Fruit fly (Drosophila melanogaster): ENCODE data around the gene CG18294.

Gene CG18294

DNA sequence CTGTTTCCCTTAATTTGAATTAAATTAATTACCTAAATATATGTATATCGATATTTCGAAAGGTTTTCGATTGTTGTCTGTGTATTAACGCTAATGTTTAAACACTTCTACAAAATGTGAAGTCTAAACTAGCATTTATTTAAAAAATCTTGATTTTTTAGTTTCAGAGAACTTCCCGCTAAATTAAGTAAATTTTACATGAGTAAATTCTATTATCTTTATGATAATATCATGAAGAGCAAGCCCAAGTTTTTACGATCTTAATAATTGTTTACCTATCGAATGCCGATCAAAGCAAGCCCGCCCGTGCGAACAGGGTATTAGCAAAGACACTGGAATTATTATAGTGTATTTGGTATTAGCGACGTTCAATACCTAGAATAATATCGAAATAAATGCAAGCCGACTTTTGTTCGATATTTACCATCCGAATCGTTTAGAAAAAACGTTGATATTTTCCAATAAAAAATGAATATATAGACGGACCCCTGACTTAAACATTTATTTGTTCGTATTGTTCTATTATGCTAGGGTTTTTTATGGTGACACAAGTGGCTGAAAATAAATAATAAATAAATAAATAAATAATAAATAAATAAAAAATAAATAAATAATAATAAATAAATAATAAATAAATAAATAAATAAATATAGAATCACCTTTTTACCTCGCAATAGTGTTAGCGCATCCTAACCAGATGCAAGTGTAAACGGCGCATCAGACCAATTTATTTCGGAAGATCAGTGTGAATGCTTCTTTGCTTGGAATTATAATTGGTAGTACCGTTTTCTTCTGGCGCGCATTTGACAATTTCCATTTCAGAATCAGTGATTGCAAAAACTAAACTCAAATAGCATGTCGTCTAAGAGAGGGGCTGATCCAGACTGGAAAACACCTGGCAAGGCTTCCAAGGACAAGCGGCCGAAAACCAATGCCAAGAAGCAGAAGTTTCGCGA, 28.7 kb downstream of the CG18294 start, which contains the start of the genes CG33062 and Chd3 (continued):
- TF ChIP-seq CG7786 (GFP tag; optimal IDR thresholded peaks at IDR 0.05) (no peak), bsh (GFP tag; optimal IDR thresholded peaks at IDR 0.05) (no peak), emc (GFP tag; optimal IDR thresholded peaks at IDR 0.05) (no peak), Oli (tag; optimal IDR thresholded peaks at IDR 0.05) (peak; percentile 19), CG12104 (GFP tag; optimal IDR thresholded peaks at IDR 0.05) (no peak), nom (GFP tag; optimal IDR thresholded peaks at IDR 0.05) (no peak), CG4854 (GFP tag; optimal IDR thresholded peaks at IDR 0.05) (no peak), HLH54F (GFP tag; optimal IDR thresholded peaks at IDR 0.05) (no peak), Hey (tag; optimal IDR thresholded peaks at IDR 0.05) (no peak), tll (GFP tag; optimal IDR thresholded peaks at IDR 0.05) (no peak), Dek (tag; optimal IDR thresholded peaks at IDR 0.05) (no peak), CG2129 (GFP tag; IDR thresholded peaks at IDR 0.05; ENCODE audit: partially characterized antibody) (no peak), slp2 (GFP tag; optimal IDR thresholded peaks at IDR 0.05) (no peak), cg (GFP tag; optimal IDR thresholded peaks at IDR 0.05) (no peak), CG2202 (tag; optimal IDR thresholded peaks at IDR 0.05) (no peak), CG2712 (tag; optimal IDR thresholded peaks at IDR 0.05) (peak; percentile 53), Abd-B (GFP tag; optimal IDR thresholded peaks at IDR 0.05) (peak; percentile 80), exex (tag; optimal IDR thresholded peaks at IDR 0.05) (no peak), CG3281 (GFP tag; optimal IDR thresholded peaks at IDR 0.05) (no peak), CG34224 (GFP tag; IDR thresholded peaks at IDR 0.05; ENCODE audit: partially characterized antibody) (no peak), Antp (GFP tag; optimal IDR thresholded peaks at IDR 0.05) (no peak), CG3847 (GFP tag; IDR thresholded peaks at IDR 0.05) (no peak), NC2β (GFP tag; optimal IDR thresholded peaks at IDR 0.05) (no peak), sim (GFP tag; IDR thresholded peaks at IDR 0.05) (no peak), sens (GFP tag) (peak; percentile 72), TFAM (GFP tag; optimal IDR thresholded peaks at IDR 0.05) (no peak), sens-2 (GFP tag; IDR thresholded peaks at IDR 0.05) (no peak), CG10462 (GFP tag; optimal IDR thresholded peaks at IDR 0.05) (no peak), Dp (GFP tag; optimal IDR thresholded peaks at IDR 0.05) (peak; percentile 22), hkb (optimal IDR thresholded peaks at IDR 0.05) (no peak), hkb (GFP tag; IDR thresholded peaks at IDR 0.05) (no peak), oc (tag; optimal IDR thresholded peaks at IDR 0.05) (no peak), CG34422 (GFP tag; IDR thresholded peaks at IDR 0.05) (0 out of 3 replicates have a peak, but pooled peaks have one; percentile 32), Adf1 (GFP tag; IDR thresholded peaks at IDR 0.05) (no peak), CG4404 (GFP tag; IDR thresholded peaks at IDR 0.05) (peak; percentile 49; the same call in 1 of the 2 replicates), Sox100B (GFP tag; optimal IDR thresholded peaks at IDR 0.05) (no peak), CG15479 (GFP tag; optimal IDR thresholded peaks at IDR 0.05) (no peak), CG4328 (GFP tag; optimal IDR thresholded peaks at IDR 0.05) (no peak), CG42726 (GFP tag; IDR thresholded peaks at IDR 0.05; ENCODE audit: partially characterized antibody) (no peak), wor (GFP tag; IDR thresholded peaks at IDR 0.05) (0 out of 2 replicates have a peak, but pooled peaks have one; percentile 16), CG11560 (tag; IDR thresholded peaks at IDR 0.05) (no peak), gcm (GFP tag; optimal IDR thresholded peaks at IDR 0.05) (no peak), ems (GFP tag; optimal IDR thresholded peaks at IDR 0.05) (no peak), CG5245 (GFP tag; optimal IDR thresholded peaks at IDR 0.05) (no peak), CG6175 (GFP tag; IDR thresholded peaks at IDR 0.05) (no peak), CG4707 (GFP tag; optimal IDR thresholded peaks at IDR 0.05) (no peak), CG12155 (GFP tag; optimal IDR thresholded peaks at IDR 0.05) (no peak), prd (optimal IDR thresholded peaks at IDR 0.05) (no peak), prd (GFP tag; IDR thresholded peaks at IDR 0.05) (peak; percentile 32; the same call in 1 of the 3 replicates)

Measured in whole organism, embryonic.